Fruit fly (Drosophila melanogaster): Measurements from ENCODE around the gene CG32532.

Gene CG32532

dm6 chrX:19590070-19590469 lies 42.8 kb upstream of the CG32532 start, which contains the start of gene CG14219:
CG14219 (minus strand) TSS chrX:19590170.
- TF ChIP-seq ara (GFP tag; IDR thresholded peaks at IDR 0.05): no peak
- peak; percentile 41 for TF ChIP-seq sug (tag; optimal IDR thresholded peaks at IDR 0.05)

dm6 chrX:19585142-19585541 lies 37.9 kb upstream of the CG32532 start:
- TF ChIP-seq CG1529 (GFP tag; optimal IDR thresholded peaks at IDR 0.05) (no peak), PHDP (tag; optimal IDR thresholded peaks at IDR 0.05) (no peak), CTCF (GFP tag; optimal IDR thresholded peaks at IDR 0.05) (peak; percentile 87)

DNA sequence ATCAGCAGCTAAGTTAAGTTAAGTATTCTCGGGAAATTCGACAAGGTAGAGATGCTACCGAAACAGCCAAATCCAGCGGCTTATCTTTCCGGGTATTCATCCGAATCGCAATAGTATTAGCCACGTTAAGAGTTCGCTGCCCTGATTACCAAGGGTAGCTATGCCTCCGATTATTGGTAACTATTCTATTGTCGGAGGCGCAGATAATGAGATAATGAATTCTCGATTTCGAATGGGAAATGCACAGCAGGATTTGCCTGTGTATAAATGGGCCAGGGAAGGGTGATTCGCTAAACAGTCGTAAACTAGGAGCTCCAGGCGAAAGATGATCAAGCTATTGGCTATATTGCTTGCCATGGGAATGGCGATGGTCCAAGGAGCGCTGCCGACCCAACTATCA lies 36.0 kb upstream of the CG32532 start, which contains the start of gene CG14204:
Gene CG14204, plus strand, starts transcription at position 301 of the 400 bp plus-strand sequence.
- no peak for TF ChIP-seq PHDP (tag; optimal IDR thresholded peaks at IDR 0.05)
- TF ChIP-seq stc (GFP tag; IDR thresholded peaks at IDR 0.05): no peak
- TF ChIP-seq CG14014 (GFP tag; IDR thresholded peaks at IDR 0.05): no peak
- TF ChIP-seq gem (tag; optimal IDR thresholded peaks at IDR 0.05): no peak
- TF ChIP-seq Gug (GFP tag; IDR thresholded peaks at IDR 0.05): no peak
- no peak for TF ChIP-seq abd-A (tag; optimal IDR thresholded peaks at IDR 0.05)
- TF ChIP-seq jigr1 (GFP tag; IDR thresholded peaks at IDR 0.05): no peak
- no peak for TF ChIP-seq HHEX (GFP tag; optimal IDR thresholded peaks at IDR 0.05)
- TF ChIP-seq so (GFP tag; IDR thresholded peaks at IDR 0.05): no peak
- no peak for TF ChIP-seq CG16863 (GFP tag; optimal IDR thresholded peaks at IDR 0.05)

DNA sequence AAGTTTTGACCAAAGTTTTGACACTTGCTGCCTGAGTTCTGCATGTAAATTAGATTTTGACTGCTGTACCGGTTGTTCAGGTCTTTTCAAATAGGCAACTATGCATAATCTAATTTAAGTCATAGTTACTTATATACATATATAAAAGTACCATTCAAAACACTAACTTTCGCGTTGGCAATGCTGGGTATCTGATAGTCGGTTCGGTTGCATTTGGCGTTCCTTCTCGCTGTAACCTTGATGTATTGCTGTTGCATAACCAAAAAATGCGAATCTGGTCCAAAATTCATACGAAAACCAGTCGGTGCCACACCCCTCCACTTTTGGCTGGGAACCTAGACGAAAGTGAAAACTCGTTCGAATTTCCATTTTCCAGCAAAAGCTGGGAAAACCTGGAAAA lies 35.5 kb upstream of the CG32532 start:
- TF ChIP-seq fd102C (GFP tag; optimal IDR thresholded peaks at IDR 0.05) (no peak), tll (GFP tag; optimal IDR thresholded peaks at IDR 0.05) (no peak), H15 (GFP tag; IDR thresholded peaks at IDR 0.05) (no peak), CkIIα-i1 (GFP tag; IDR thresholded peaks at IDR 0.05) (no peak), ttk (GFP tag; IDR thresholded peaks at IDR 0.05) (no peak), Scr (GFP tag; IDR thresholded peaks at IDR 0.05; ENCODE audit: partially characterized antibody) (peak; percentile 35; the same call in 1 of the 2 replicates), mld (GFP tag; IDR thresholded peaks at IDR 0.05; ENCODE audit: partially characterized antibody) (0 out of 3 replicates have a peak, but pooled peaks have one; percentile 24), Sox102F (GFP tag; optimal IDR thresholded peaks at IDR 0.05) (no peak), Sox100B (GFP tag; optimal IDR thresholded peaks at IDR 0.05) (no peak), NFAT (GFP tag; IDR thresholded peaks at IDR 0.05) (no peak), CG8359 (GFP tag; optimal IDR thresholded peaks at IDR 0.05; ENCODE audit: borderline replicate concordance) (no peak), CG16779 (GFP tag; IDR thresholded peaks at IDR 0.05) (no peak), Elba2 (GFP tag; optimal IDR thresholded peaks at IDR 0.05) (no peak), jigr1 (GFP tag; IDR thresholded peaks at IDR 0.05) (no peak), HLH4C (GFP tag; IDR thresholded peaks at IDR 0.05; ENCODE audit: partially characterized antibody) (peak; percentile 65), CG12659 (GFP tag; optimal IDR thresholded peaks at IDR 0.05) (no peak), gsb (GFP tag; IDR thresholded peaks at IDR 0.05) (no peak), maf-S (GFP tag; optimal IDR thresholded peaks at IDR 0.05) (no peak), peb (GFP tag; IDR thresholded peaks at IDR 0.05) (no peak), Mrtf (GFP tag; IDR thresholded peaks at IDR 0.05) (no peak), CG15514 (GFP tag; optimal IDR thresholded peaks at IDR 0.05) (no peak), CG13287 (GFP tag; IDR thresholded peaks at IDR 0.05; ENCODE audit: partially characterized antibody) (no peak), Ptx1 (GFP tag; IDR thresholded peaks at IDR 0.05) (no peak), CG16813 (GFP tag; IDR thresholded peaks at IDR 0.05; ENCODE audit: partially characterized antibody) (peak; percentile 53; the same call in 1 of the 3 replicates), CG5245 (GFP tag; optimal IDR thresholded peaks at IDR 0.05) (no peak), slp2 (GFP tag; optimal IDR thresholded peaks at IDR 0.05) (no peak), CG14860 (GFP tag; IDR thresholded peaks at IDR 0.05; ENCODE audit: partially characterized antibody) (peak; percentile 49; the same call in 1 of the 3 replicates), Opbp (GFP tag; IDR thresholded peaks at IDR 0.05; ENCODE audit: partially characterized antibody) (no peak), Bgb (GFP tag; IDR thresholded peaks at IDR 0.05; ENCODE audit: partially characterized antibody) (peak; percentile 33; the same call in 1 of the 2 replicates), YL-1 (GFP tag; optimal IDR thresholded peaks at IDR 0.05) (no peak), CG6791 (GFP tag; IDR thresholded peaks at IDR 0.05; ENCODE audit: partially characterized antibody) (0 out of 3 replicates have a peak, but pooled peaks have one; percentile 35), sug (tag; optimal IDR thresholded peaks at IDR 0.05) (no peak), Mad (GFP tag; optimal IDR thresholded peaks at IDR 0.05) (no peak)

Data from whole organism, embryonic.